Fruit fly (Drosophila melanogaster) whole organism, pupa: ENCODE measurements around the gene CG13599.

ENCODE experiments used
- CG10348 ChIP-seq: fragments of 200-800 bp; sonication (Bioruptor generic); IDR thresholded peaks from 2 replicates; pipeline ENCODE4 v1.3.6; 2022; ENCODE audit warnings: missing biosample characterization, missing genetic modification characterization
- CG12605 ChIP-seq: fragments of 200-800 bp; sonication (Bioruptor generic); IDR thresholded peaks from 2 replicates; pipeline ENCODE4 v1.3.6; 2022; ENCODE audit warnings: missing biosample characterization, missing genetic modification characterization
- CG13204 ChIP-seq: fragments of 200-800 bp; sonication (Bioruptor generic); optimal IDR thresholded peaks from 2 replicates; lab custom pipeline; 2018; ENCODE audit warnings: missing biosample characterization, mild to moderate bottlenecking, missing genetic modification characterization, moderate library complexity
- CG14655 ChIP-seq: fragments of 200-800 bp; sonication (Bioruptor generic); optimal IDR thresholded peaks from 3 replicates; lab custom pipeline; 2017; ENCODE audit warnings: mild to moderate bottlenecking, missing biosample characterization, missing genetic modification reagents, missing genetic modification characterization
- CG15710 ChIP-seq: fragments of 200-800 bp; sonication (Bioruptor generic); optimal IDR thresholded peaks from 2 replicates; lab custom pipeline; 2018; ENCODE audit warnings: missing biosample characterization, mild to moderate bottlenecking, missing genetic modification characterization, moderate library complexity
- CG17806 ChIP-seq: fragments of 200-800 bp; sonication (Bioruptor generic); optimal IDR thresholded peaks from 2 replicates; lab custom pipeline; 2018; ENCODE audit warnings: missing biosample characterization, mild to moderate bottlenecking, missing genetic modification characterization, moderate library complexity
- CG32121 ChIP-seq: fragments of 200-800 bp; sonication (Bioruptor generic); IDR thresholded peaks from 2 replicates; pipeline ENCODE4 v1.3.6; 2022; ENCODE audit warnings: missing biosample characterization, missing genetic modification characterization
- CG34367 ChIP-seq: fragments of 200-800 bp; sonication (Bioruptor generic); optimal IDR thresholded peaks from 2 replicates; lab custom pipeline; 2018; ENCODE audit warnings: missing biosample characterization, mild to moderate bottlenecking, missing genetic modification characterization
- CG4496 ChIP-seq: fragments of 200-800 bp; sonication (Bioruptor generic); IDR thresholded peaks from 3 replicates; pipeline ENCODE4 v1.3.6; 2022; ENCODE audit warnings: missing biosample characterization, missing genetic modification characterization
- CG8159 ChIP-seq: fragments of 200-800 bp; sonication (Bioruptor generic); optimal IDR thresholded peaks from 3 replicates; lab custom pipeline; 2018; ENCODE audit warnings: missing biosample characterization, mild to moderate bottlenecking, missing genetic modification characterization, moderate library complexity
- CG8301 ChIP-seq: fragments of 200-800 bp; sonication (Bioruptor generic); optimal IDR thresholded peaks from 2 replicates; lab custom pipeline; 2018; ENCODE audit warnings: missing biosample characterization, mild to moderate bottlenecking, missing genetic modification characterization
- CG9948 ChIP-seq: fragments of 200-800 bp; sonication (Bioruptor generic); optimal IDR thresholded peaks from 2 replicates; lab custom pipeline; 2018; ENCODE audit warnings: missing biosample characterization, mild to moderate bottlenecking, missing genetic modification characterization, moderate library complexity
- D1 ChIP-seq: fragments of 200-800 bp; sonication (Bioruptor generic); optimal IDR thresholded peaks from 2 replicates; lab custom pipeline; 2018; ENCODE audit warnings: missing biosample characterization, mild to moderate bottlenecking, missing genetic modification characterization, moderate library complexity
- EcR ChIP-seq: fragments of 200-800 bp; sonication (Bioruptor generic); optimal IDR thresholded peaks from 3 replicates; lab custom pipeline; 2019; ENCODE audit warnings: missing biosample characterization, missing genetic modification characterization, mild to moderate bottlenecking, moderate library complexity, missing genetic modification reagents
- Ets98B ChIP-seq: fragments of 200-800 bp; sonication (Bioruptor generic); IDR thresholded peaks from 2 replicates; pipeline ENCODE4 v1.3.6; 2022; ENCODE audit warnings: missing biosample characterization, missing genetic modification characterization
- Pif1A ChIP-seq: fragments of 200-800 bp; sonication (Bioruptor generic); optimal IDR thresholded peaks from 3 replicates; lab custom pipeline; 2016; ENCODE audit warnings: missing biosample characterization, missing genetic modification characterization
- Pif1B ChIP-seq: fragments of 200-800 bp; sonication (Bioruptor generic); optimal IDR thresholded peaks from 3 replicates; lab custom pipeline; 2016; ENCODE audit warnings: missing biosample characterization, missing genetic modification characterization
- Snoo ChIP-seq: fragments of 200-800 bp; sonication (Bioruptor generic); optimal IDR thresholded peaks from 3 replicates; lab custom pipeline; 2017; ENCODE audit warnings: missing biosample characterization, mild to moderate bottlenecking, missing genetic modification characterization, inconsistent platforms
- fd96Ca ChIP-seq: fragments of 200-800 bp; sonication (Bioruptor generic); IDR thresholded peaks from 3 replicates; pipeline ENCODE4 v1.3.6; 2022; ENCODE audit warnings: missing biosample characterization, missing genetic modification characterization
- gl ChIP-seq: fragments of 200-800 bp; sonication (Bioruptor generic); optimal IDR thresholded peaks from 2 replicates; lab custom pipeline; 2018; ENCODE audit warnings: missing biosample characterization, mild to moderate bottlenecking, missing genetic modification characterization
- rn ChIP-seq: fragments of 200-800 bp; sonication (Bioruptor generic); IDR thresholded peaks from 2 replicates; pipeline ENCODE4 v1.3.6; 2022; ENCODE audit warnings: missing biosample characterization, missing genetic modification characterization

The CG13599 gene

dm6 chr3R:23931095-23931728 is at the start of gene CG13599, which contains the start of gene Rpt2:
Gene CG13599, plus strand, starts transcription at chr3R:23931639.
Gene Rpt2, minus strand, starts transcription at chr3R:23931558.
- no peak for TF ChIP-seq Pif1A (GFP tag; lab: Kevin White, UChicago)
- TF ChIP-seq EcR: peak; percentile 18
- TF ChIP-seq, all 21 proteins: peak for 1

DNA sequence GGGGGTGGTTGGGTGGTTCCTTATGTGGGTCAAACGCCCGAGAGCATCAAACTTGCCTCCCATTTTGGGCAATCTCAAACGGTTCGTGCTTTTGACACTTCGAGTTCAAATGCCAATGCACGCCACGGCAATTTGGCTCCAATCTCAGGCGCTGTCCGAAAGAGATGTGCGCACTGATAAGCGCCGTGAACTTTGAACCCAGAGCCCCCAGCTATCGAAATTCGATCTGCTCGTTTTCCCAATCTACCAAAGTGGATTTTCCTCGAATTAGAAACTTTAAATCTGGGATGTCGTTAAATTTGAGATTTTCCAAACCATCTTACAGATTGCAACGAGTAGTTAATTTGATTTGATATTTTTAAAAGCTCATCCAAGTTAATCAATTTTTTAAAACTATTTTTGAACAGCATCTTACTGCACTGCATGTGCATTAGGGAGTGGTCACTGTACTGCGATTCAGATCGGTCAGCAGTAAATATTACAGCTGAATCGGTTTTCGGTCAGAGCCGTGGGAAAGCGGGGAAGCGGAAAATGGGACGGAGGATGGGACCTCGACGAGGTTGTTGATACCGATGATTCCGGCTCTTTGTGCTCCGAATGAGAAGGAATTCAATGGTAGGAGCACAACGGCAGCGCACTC is 47.2 kb upstream of the CG13599 start:
- TF ChIP-seq CG9948 (tag; lab: Kevin White, UChicago) (no peak), EcR (peak; percentile 67)

- no peak for TF ChIP-seq CG8301 (tag; lab: Kevin White, UChicago)
- no peak for TF ChIP-seq CG10348 (GFP tag; lab: Robert Waterston, UW)
- no peak for TF ChIP-seq CG32121
- TF ChIP-seq CG9948 (tag; lab: Kevin White, UChicago): no peak
- TF ChIP-seq EcR: no peak
- TF ChIP-seq CG14655 (GFP tag; lab: Kevin White, UChicago): no peak
- no peak for TF ChIP-seq CG8159 (tag; lab: Kevin White, UChicago)
- TF ChIP-seq Pif1B (GFP tag; lab: Kevin White, UChicago): no peak
- no peak for TF ChIP-seq Ets98B (GFP tag; lab: Robert Waterston, UW)
- no peak for TF ChIP-seq CG4496 (GFP tag; lab: Robert Waterston, UW)
- no peak for TF ChIP-seq CG17806
- no peak for TF ChIP-seq rn (GFP tag; lab: Robert Waterston, UW)
- TF ChIP-seq CG34367 (tag; lab: Kevin White, UChicago): no peak
- TF ChIP-seq CG12605: no peak
- TF ChIP-seq, all 21 proteins: peak for 0
Observed at dm6 chr3R:23885182-23885581, 46.3 kb upstream of the CG13599 start.

DNA sequence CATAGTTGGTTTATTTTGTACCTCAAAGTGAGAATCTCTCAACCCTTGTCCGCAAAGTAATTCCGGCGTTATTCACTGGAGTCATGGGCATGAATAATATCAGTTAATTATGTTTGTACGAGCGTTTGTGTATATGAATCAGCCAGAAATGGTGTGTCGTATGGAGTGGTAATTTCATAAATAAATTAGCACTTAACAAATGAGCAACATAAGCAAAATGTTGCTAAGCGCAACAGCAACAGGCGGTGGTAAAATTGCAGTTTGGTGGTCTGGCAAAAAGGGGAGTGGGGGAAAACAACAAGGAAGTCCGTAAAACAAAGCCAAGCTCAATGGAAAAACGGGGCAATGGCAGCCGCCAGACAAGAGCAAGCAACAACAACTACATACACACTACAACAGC is 45.8 kb upstream of the CG13599 start:
- TF ChIP-seq CG8159 (tag; lab: Kevin White, UChicago) (no peak), CG34367 (tag; lab: Kevin White, UChicago) (no peak), CG10348 (GFP tag; lab: Robert Waterston, UW) (no peak), Ets98B (GFP tag; lab: Robert Waterston, UW) (no peak), D1 (tag; lab: Kevin White, UChicago) (no peak), fd96Ca (GFP tag; lab: Robert Waterston, UW) (no peak), rn (GFP tag; lab: Robert Waterston, UW) (no peak)

DNA sequence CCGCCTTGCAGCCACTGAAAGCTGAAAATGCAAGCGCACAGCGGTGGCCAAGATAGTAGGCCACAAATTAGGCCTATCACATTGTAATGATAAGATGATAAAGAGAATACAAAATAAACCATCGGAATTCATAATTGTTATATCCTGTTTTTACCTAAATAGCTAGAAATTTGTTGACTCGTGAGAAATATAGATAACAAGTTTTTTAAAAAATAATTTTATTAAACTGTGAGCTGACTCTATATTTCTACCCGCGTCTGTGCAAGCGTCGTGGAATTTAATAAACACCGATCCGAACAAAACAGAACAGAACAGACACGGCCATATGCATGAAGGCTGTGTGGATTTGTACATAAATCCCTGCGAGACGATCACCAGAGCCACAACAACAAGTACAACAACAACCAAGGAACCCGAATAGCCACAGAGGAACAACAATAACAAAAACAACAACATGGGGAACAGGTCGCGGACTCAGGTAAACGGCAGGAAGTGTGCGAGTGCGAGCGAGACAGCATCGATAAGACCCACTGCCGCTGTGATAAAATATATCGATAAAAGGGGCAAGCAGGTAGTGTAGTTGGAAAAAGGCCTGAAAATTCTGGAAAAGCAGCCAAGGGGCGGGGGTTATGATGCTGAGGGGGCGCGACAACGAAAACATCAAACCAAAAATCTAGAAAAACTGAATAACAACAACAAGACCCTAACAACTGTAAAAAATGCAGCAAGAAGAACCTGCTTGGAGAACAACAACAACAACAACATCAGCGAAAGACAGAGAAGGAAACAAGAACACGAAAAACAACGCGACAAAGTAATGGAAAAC is 45.0 kb upstream of the CG13599 start:
- peak; percentile 86; the same call in 1 of the 2 replicates for TF ChIP-seq CG12605
- TF ChIP-seq Snoo (tag; lab: Kevin White, UChicago): peak; percentile 95
- TF ChIP-seq CG9948 (tag; lab: Kevin White, UChicago): peak; percentile 96
- TF ChIP-seq CG17806: peak; percentile 95
- TF ChIP-seq fd96Ca (GFP tag; lab: Robert Waterston, UW): peak; percentile 74
- TF ChIP-seq EcR: peak; percentile 65
- peak; percentile 94 for TF ChIP-seq Pif1B (GFP tag; lab: Kevin White, UChicago)
- TF ChIP-seq gl (tag; lab: Kevin White, UChicago): peak; percentile 83
- peak; percentile 95 for TF ChIP-seq CG14655 (GFP tag; lab: Kevin White, UChicago)
- TF ChIP-seq rn (GFP tag; lab: Robert Waterston, UW): peak; percentile 70
- TF ChIP-seq CG13204: peak; percentile 87
- TF ChIP-seq D1 (tag; lab: Kevin White, UChicago): peak; percentile 90
- TF ChIP-seq CG15710: peak; percentile 96
- TF ChIP-seq CG8159 (tag; lab: Kevin White, UChicago): peak; percentile 97
- TF ChIP-seq CG8301 (tag; lab: Kevin White, UChicago): peak; percentile 94
- peak; percentile 82 for TF ChIP-seq CG32121
- no peak for TF ChIP-seq CG10348 (GFP tag; lab: Robert Waterston, UW)
- peak; percentile 96 for TF ChIP-seq Pif1A (GFP tag; lab: Kevin White, UChicago)
- TF ChIP-seq Ets98B (GFP tag; lab: Robert Waterston, UW): peak; percentile 84
- peak; percentile 93 for TF ChIP-seq CG34367 (tag; lab: Kevin White, UChicago)
- TF ChIP-seq CG4496 (GFP tag; lab: Robert Waterston, UW): peak; percentile 91

- TF ChIP-seq CG17806 (peak; percentile 96), CG4496 (GFP tag; lab: Robert Waterston, UW) (peak; percentile 99), CG10348 (GFP tag; lab: Robert Waterston, UW) (peak; percentile 94), Pif1B (GFP tag; lab: Kevin White, UChicago) (peak; percentile 88), EcR (no peak), rn (GFP tag; lab: Robert Waterston, UW) (peak; percentile 95), CG14655 (GFP tag; lab: Kevin White, UChicago) (peak; percentile 98), CG9948 (tag; lab: Kevin White, UChicago) (peak; percentile 97), Snoo (tag; lab: Kevin White, UChicago) (peak; percentile 87), Ets98B (GFP tag; lab: Robert Waterston, UW) (peak; percentile 98), CG15710 (peak; percentile 95), D1 (tag; lab: Kevin White, UChicago) (peak; percentile 86), CG8159 (tag; lab: Kevin White, UChicago) (peak; percentile 96), CG13204 (peak; percentile 76), Pif1A (GFP tag; lab: Kevin White, UChicago) (peak; percentile 93), gl (tag; lab: Kevin White, UChicago) (peak; percentile 82), CG8301 (tag; lab: Kevin White, UChicago) (peak; percentile 98), CG34367 (tag; lab: Kevin White, UChicago) (peak; percentile 93), fd96Ca (GFP tag; lab: Robert Waterston, UW) (peak; percentile 91), CG12605 (peak; percentile 97), CG32121 (peak; percentile 99)
- TF ChIP-seq, all 21 proteins: peak for 20
Observed at dm6 chr3R:23887096-23887421, 44.4 kb upstream of the CG13599 start.
